Worm (Caenorhabditis elegans) whole organism, mixed stage, embryonic: ENCODE results near the gene top-3.

Experiments
- M03D4.4 ChIP-seq: sonication (generic microtip); optimal IDR thresholded peaks from 2 replicates; lab custom pipeline; 2017; ENCODE audit warnings: mild to moderate bottlenecking, missing genetic modification characterization, missing compliant biosample characterization
- bed-3 ChIP-seq: fragments of 200-800 bp; sonication (Bioruptor generic); optimal IDR thresholded peaks from 3 replicates; lab custom pipeline; 2018; ENCODE audit warnings: mild to moderate bottlenecking, missing genetic modification characterization, moderate library complexity, missing compliant biosample characterization
- blmp-1 ChIP-seq: fragments of 150-350 bp; optimal IDR thresholded peaks from 2 replicates; lab custom pipeline; 2014; ENCODE audit warnings: missing biosample characterization, missing genetic modification characterization
- ceh-39 ChIP-seq: fragments of 150-350 bp; optimal IDR thresholded peaks from 2 replicates; lab custom pipeline; 2014; ENCODE audit warnings: missing biosample characterization, missing genetic modification characterization
- ceh-43 ChIP-seq: fragments of 200-800 bp; sonication (Bioruptor generic); optimal IDR thresholded peaks from 2 replicates; lab custom pipeline; 2018; ENCODE audit warnings: mild to moderate bottlenecking, missing genetic modification characterization, moderate library complexity, missing compliant biosample characterization
- ceh-83 ChIP-seq: fragments of 200-800 bp; sonication (Bioruptor generic); optimal IDR thresholded peaks from 2 replicates; lab custom pipeline; 2018; ENCODE audit warnings: mild to moderate bottlenecking, missing genetic modification characterization, missing compliant biosample characterization
- ces-1 ChIP-seq: fragments of 150-350 bp; optimal IDR thresholded peaks from 2 replicates; lab custom pipeline; 2014; ENCODE audit warnings: missing biosample characterization, missing genetic modification reagents, missing genetic modification characterization
- cnd-1 ChIP-seq: fragments of 200-800 bp; sonication (Bioruptor generic); optimal IDR thresholded peaks from 2 replicates; lab custom pipeline; 2018; ENCODE audit warnings: mild to moderate bottlenecking, missing genetic modification characterization, missing compliant biosample characterization
- drap-1 ChIP-seq: fragments of 200-800 bp; sonication (Bioruptor generic); optimal IDR thresholded peaks from 3 replicates; lab custom pipeline; 2018; ENCODE audit warnings: mild to moderate bottlenecking, missing genetic modification characterization, missing compliant biosample characterization
- elt-3 ChIP-seq: fragments of 150-350 bp; optimal IDR thresholded peaks from 2 replicates; lab custom pipeline; 2014; ENCODE audit warnings: missing biosample characterization, missing genetic modification characterization
- ham-2 ChIP-seq: fragments of 200-800 bp; sonication (Bioruptor generic); optimal IDR thresholded peaks from 2 replicates; lab custom pipeline; 2018; ENCODE audit warnings: mild to moderate bottlenecking, missing genetic modification characterization, missing compliant biosample characterization
- hlh-1 ChIP-seq: fragments of 150-350 bp; optimal IDR thresholded peaks from 2 replicates; lab custom pipeline; 2014; ENCODE audit warnings: missing biosample characterization, missing genetic modification reagents, missing genetic modification characterization
- lin-13 ChIP-seq: fragments of 150-350 bp; optimal IDR thresholded peaks from 2 replicates; lab custom pipeline; 2014; ENCODE audit warnings: missing biosample characterization, missing genetic modification characterization
- lin-32 ChIP-seq: fragments of 200-800 bp; sonication (Bioruptor generic); optimal IDR thresholded peaks from 2 replicates; lab custom pipeline; 2018; ENCODE audit warnings: mild to moderate bottlenecking, missing genetic modification characterization, missing compliant biosample characterization
- mab-5 ChIP-seq: fragments of 150-350 bp; optimal IDR thresholded peaks from 2 replicates; lab custom pipeline; 2014; ENCODE audit warnings: missing biosample characterization, missing genetic modification characterization
- mep-1 ChIP-seq: fragments of 150-350 bp; optimal IDR thresholded peaks from 2 replicates; lab custom pipeline; 2017; ENCODE audit warnings: missing biosample characterization, missing genetic modification reagents, missing genetic modification characterization, inconsistent platforms
- nhr-12 ChIP-seq: fragments of 150-350 bp; optimal IDR thresholded peaks from 2 replicates; lab custom pipeline; 2014; ENCODE audit warnings: missing biosample characterization, missing genetic modification characterization
- nhr-237 ChIP-seq: fragments of 150-350 bp; optimal IDR thresholded peaks from 2 replicates; lab custom pipeline; 2014; ENCODE audit warnings: missing biosample characterization, missing genetic modification characterization
- nhr-28 ChIP-seq: fragments of 150-350 bp; optimal IDR thresholded peaks from 2 replicates; lab custom pipeline; 2014; ENCODE audit warnings: missing biosample characterization, missing genetic modification characterization
- nhr-76 ChIP-seq: sonication (generic microtip); optimal IDR thresholded peaks from 2 replicates; lab custom pipeline; 2017; ENCODE audit warnings: missing biosample characterization, missing genetic modification characterization
- pha-4 ChIP-seq: fragments of 150-350 bp; optimal IDR thresholded peaks from 2 replicates; lab custom pipeline; 2018; ENCODE audit warnings: missing biosample characterization, missing genetic modification reagents, missing genetic modification characterization
- snpc-4 ChIP-seq: fragments of 150-350 bp; optimal IDR thresholded peaks from 2 replicates; lab custom pipeline; 2014; ENCODE audit warnings: missing biosample characterization, missing genetic modification characterization
- tbx-8 ChIP-seq: fragments of 200-800 bp; sonication (Bioruptor generic); optimal IDR thresholded peaks from 2 replicates; lab custom pipeline; 2018; ENCODE audit warnings: mild to moderate bottlenecking, missing genetic modification characterization, moderate library complexity, missing compliant biosample characterization
- unc-120 ChIP-seq: sonication (generic microtip); optimal IDR thresholded peaks from 2 replicates; lab custom pipeline; 2017; ENCODE audit warnings: missing genetic modification characterization, missing compliant biosample characterization; ENCODE audit not compliant: poor library complexity, severe bottlenecking
- unc-39 ChIP-seq: fragments of 150-350 bp; optimal IDR thresholded peaks from 2 replicates; lab custom pipeline; 2014; ENCODE audit warnings: missing biosample characterization, missing genetic modification characterization
- unc-62 ChIP-seq: fragments of 150-350 bp; optimal IDR thresholded peaks from 2 replicates; lab custom pipeline; 2014; ENCODE audit warnings: missing biosample characterization, missing genetic modification reagents, missing genetic modification characterization
- zip-8 ChIP-seq: fragments of 150-350 bp; optimal IDR thresholded peaks from 2 replicates; lab custom pipeline; 2014; ENCODE audit warnings: missing biosample characterization, missing genetic modification characterization

top-3 gene

DNA sequence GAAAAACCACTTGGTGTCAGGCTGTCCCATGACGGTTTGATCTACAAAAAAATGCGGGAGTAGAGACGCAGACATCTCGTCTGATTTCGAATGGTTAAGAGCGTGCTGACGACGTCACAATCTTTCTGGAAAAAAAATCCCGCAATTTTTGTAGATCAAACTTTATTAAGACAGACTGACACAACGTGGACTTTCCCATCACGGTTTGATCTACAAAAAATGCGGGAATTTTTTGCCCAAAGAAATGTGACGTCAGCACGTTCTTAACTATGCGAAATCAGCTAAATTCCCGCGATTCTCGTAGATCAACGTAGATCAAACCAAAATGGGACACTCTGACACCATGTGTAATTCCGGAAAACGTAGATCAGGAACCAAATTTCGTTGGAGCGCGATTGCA, 21.5 kb downstream of the top-3 start:
- TF ChIP-seq mab-5 (tag; lab: Kevin White, UChicago), result no peak
- no peak for TF ChIP-seq drap-1 (GFP tag; lab: Kevin White, UChicago)
- no peak for TF ChIP-seq unc-39 (tag; lab: Kevin White, UChicago)
- TF ChIP-seq M03D4.4, result no peak
- TF ChIP-seq ham-2 (GFP tag; lab: Kevin White, UChicago), result no peak
- no peak for TF ChIP-seq pha-4 (tag; lab: Kevin White, UChicago)
- TF ChIP-seq elt-3 (tag; lab: Kevin White, UChicago), result no peak
- no peak for TF ChIP-seq hlh-1
- no peak for TF ChIP-seq zip-8 (tag; lab: Kevin White, UChicago)
- TF ChIP-seq bed-3, result no peak

DNA sequence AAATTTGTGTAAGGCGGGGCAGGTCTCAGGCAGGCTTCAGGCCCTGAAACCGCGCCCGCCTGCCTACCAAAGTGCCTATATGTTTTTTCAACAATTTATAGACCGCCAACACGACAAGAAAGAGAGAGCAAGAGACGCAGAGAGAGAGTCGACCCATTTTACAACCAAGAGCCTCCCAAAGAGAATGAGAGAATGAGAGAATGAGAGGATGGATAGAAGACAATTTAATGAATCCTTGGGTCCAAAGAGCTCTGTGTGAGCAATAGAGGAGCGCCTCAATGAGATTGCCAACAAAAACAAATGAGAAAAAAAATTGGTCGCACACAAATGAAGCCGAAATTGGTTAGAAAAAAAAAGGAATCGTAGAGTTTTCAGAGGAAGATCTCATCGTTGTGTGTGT, 22.1 kb downstream of the top-3 start:
- TF ChIP-seq ceh-83 (GFP tag; lab: Kevin White, UChicago) (no peak), elt-3 (tag; lab: Kevin White, UChicago) (no peak), bed-3 (no peak), hlh-1 (peak; percentile 60), cnd-1 (tag; lab: Kevin White, UChicago) (no peak), mab-5 (tag; lab: Kevin White, UChicago) (peak; percentile 12), ceh-39 (no peak), ces-1 (peak; percentile 60), unc-62 (GFP tag; lab: Kevin White, UChicago) (no peak), nhr-12 (no peak), lin-13 (tag; lab: Kevin White, UChicago) (no peak), unc-120 (tag; lab: Kevin White, UChicago) (peak; percentile 70), zip-8 (tag; lab: Kevin White, UChicago) (no peak), pha-4 (tag; lab: Kevin White, UChicago) (no peak)

DNA sequence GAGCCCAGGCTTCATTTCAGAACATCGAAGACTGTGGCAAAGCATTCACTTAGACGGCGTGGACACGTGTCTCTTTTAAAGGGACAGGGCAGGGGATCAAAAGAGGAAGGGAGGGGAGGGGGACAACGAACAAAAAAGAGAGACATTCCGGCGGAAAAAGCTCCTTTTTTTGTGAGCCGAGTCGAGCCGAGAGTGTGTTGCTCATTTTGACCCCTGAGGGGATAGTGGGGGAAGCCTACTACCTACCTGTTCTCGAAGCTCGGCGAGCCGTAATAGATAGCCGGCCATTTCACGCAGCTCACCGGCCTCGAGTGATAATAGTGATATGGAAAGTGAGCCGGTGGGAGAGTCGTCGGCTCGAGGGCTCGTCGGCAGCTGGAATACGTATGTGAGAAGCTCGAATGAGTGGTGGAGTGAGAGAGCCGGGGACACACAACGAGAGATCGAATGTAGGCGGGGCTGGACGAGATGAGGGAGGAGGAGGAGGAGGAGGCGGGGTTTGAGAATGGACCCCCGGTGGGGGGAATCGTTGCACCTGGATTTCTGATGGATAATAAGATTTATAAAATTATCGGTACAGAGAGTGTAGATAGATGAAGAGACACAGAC, 23.2 kb downstream of the top-3 start:
- TF ChIP-seq mep-1 (tag; lab: Kevin White, UChicago), result no peak
- TF ChIP-seq snpc-4, result no peak
- peak; percentile 50 for TF ChIP-seq drap-1 (GFP tag; lab: Kevin White, UChicago)
- no peak for TF ChIP-seq nhr-237 (tag; lab: Kevin White, UChicago)
- TF ChIP-seq mab-5 (tag; lab: Kevin White, UChicago), result no peak
- no peak for TF ChIP-seq ham-2 (GFP tag; lab: Kevin White, UChicago)
- TF ChIP-seq M03D4.4, result peak; percentile 41
- TF ChIP-seq unc-120 (tag; lab: Kevin White, UChicago), result peak; percentile 62

DNA sequence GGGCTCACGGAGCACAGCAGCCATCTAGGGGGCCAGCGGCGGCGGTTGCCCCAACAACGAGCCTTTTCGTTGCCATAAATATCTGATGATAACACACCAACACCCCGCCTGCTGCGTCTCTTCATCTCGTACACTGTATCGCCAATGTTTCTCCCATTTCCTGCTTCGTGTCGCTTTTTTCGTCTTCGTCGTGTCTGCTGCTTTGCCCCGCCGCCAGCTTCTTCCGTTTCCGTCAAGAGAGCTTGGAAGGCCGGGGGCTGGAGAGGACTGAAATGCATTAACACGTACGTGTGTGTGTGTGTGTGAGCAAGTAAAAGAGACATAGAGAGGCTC, 24.1 kb downstream of the top-3 start:
- TF ChIP-seq M03D4.4, result peak; percentile 54
- TF ChIP-seq ceh-43 (GFP tag; lab: Kevin White, UChicago), result no peak
- no peak for TF ChIP-seq tbx-8
- no peak for TF ChIP-seq blmp-1 (tag; lab: Kevin White, UChicago)
- TF ChIP-seq unc-120 (tag; lab: Kevin White, UChicago), result peak; percentile 74
- TF ChIP-seq nhr-237 (tag; lab: Kevin White, UChicago), result no peak
- TF ChIP-seq drap-1 (GFP tag; lab: Kevin White, UChicago), result peak; percentile 22
- TF ChIP-seq ceh-39, result no peak
- TF ChIP-seq zip-8 (tag; lab: Kevin White, UChicago), result no peak
- TF ChIP-seq hlh-1, result no peak
- no peak for TF ChIP-seq lin-13 (tag; lab: Kevin White, UChicago)
- peak; percentile 24 for TF ChIP-seq ces-1
- TF ChIP-seq pha-4 (tag; lab: Kevin White, UChicago), result no peak
- TF ChIP-seq ceh-83 (GFP tag; lab: Kevin White, UChicago), result peak; percentile 84
- no peak for TF ChIP-seq nhr-28 (tag; lab: Kevin White, UChicago)
- peak; percentile 6 for TF ChIP-seq lin-32 (GFP tag; lab: Kevin White, UChicago)

DNA sequence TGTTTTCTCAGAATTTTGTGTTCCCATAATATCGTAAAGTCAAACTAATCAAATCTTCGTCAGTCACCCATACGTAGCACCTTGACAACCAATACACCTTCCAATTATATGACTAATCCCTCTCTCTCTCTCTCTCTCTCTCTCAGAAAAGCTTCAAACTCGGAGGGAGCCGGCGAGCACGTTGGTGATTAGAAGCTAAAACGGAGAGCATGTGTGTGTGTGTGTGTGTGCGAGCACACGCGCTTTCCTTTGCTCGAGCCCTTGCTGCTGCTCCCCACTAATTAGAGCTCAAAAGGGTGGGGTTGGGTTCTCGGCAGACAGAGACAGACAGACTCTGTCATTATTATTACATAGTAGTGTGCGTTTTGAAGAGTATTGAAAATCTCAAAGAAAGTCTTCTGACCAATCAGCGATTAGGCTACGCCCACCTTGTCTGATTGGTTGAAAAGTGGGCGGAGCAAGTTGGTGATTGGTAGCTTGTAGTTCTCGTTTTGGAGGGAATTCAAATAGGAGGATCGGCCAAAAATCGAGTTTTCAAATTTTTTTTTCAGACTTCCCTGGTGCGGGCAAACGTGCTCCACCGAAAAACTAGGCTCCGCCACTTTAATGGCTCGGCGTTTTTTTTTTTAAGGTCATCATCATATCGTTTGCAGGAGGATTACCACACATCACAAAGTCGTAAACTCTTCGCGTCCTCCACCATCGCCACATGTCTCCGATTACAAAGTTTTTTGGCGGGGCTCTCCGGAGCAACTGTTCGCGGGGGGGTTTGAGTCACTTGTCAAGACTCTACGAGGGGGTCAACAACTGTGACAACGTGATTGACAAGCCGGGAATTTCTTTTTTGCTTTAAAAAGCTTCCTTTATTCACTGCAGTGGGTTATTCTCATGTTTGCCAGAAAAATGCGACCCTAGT, 24.7 kb downstream of the top-3 start:
- TF ChIP-seq blmp-1 (tag; lab: Kevin White, UChicago), result no peak
- TF ChIP-seq unc-62 (GFP tag; lab: Kevin White, UChicago), result peak; percentile 85
- no peak for TF ChIP-seq nhr-76
- TF ChIP-seq M03D4.4, result no peak
- peak; percentile 99 for TF ChIP-seq hlh-1
- peak; percentile 14 for TF ChIP-seq ces-1
- no peak for TF ChIP-seq cnd-1 (tag; lab: Kevin White, UChicago)
